Worm (Caenorhabditis elegans) whole organism, young adult: ENCODE data around the gene F38B7.2.
A peak's percentile ranks its signal among the peaks of the same experiment; 100 is the strongest.

Experiments
- B0019.2 ChIP-seq: fragments of 200-800 bp; sonication (Bioruptor generic); conservative IDR thresholded peaks from 2 replicates; pipeline ENCODE4 v1.3.6; 2022; ENCODE audit warnings: missing genetic modification reagents, missing genetic modification characterization, missing compliant biosample characterization
- B0261.1 ChIP-seq: sonication (generic microtip); optimal IDR thresholded peaks from 2 replicates; lab custom pipeline; 2016; ENCODE audit warnings: mild to moderate bottlenecking, missing genetic modification characterization, moderate library complexity, missing compliant biosample characterization
- C06A6.2 ChIP-seq: fragments of 200-800 bp; sonication (Bioruptor generic); conservative IDR thresholded peaks from 2 replicates; pipeline ENCODE4 v1.3.6; 2022; ENCODE audit warnings: missing genetic modification characterization, missing compliant biosample characterization
- F10E7.11 ChIP-seq: sonication (generic microtip); optimal IDR thresholded peaks from 2 replicates; lab custom pipeline; 2017; ENCODE audit warnings: mild to moderate bottlenecking, missing genetic modification characterization, moderate library complexity, missing compliant biosample characterization
- F23B12.7 ChIP-seq: sonication (generic microtip); optimal IDR thresholded peaks from 2 replicates; lab custom pipeline; 2017; ENCODE audit warnings: missing genetic modification characterization, mild to moderate bottlenecking, missing compliant biosample characterization, antibody characterized with exemption, moderate library complexity; ENCODE audit not compliant: insufficient read depth
- F49E8.2 ChIP-seq: sonication (generic microtip); optimal IDR thresholded peaks from 3 replicates; lab custom pipeline; 2017; ENCODE audit warnings: missing genetic modification characterization, mild to moderate bottlenecking, missing compliant biosample characterization, antibody characterized with exemption, moderate library complexity; ENCODE audit not compliant: insufficient read depth
- F52B5.7 ChIP-seq: sonication (generic microtip); optimal IDR thresholded peaks from 2 replicates; lab custom pipeline; 2016; ENCODE audit warnings: mild to moderate bottlenecking, missing genetic modification characterization, missing compliant biosample characterization
- K12H6.12 ChIP-seq: fragments of 200-800 bp; sonication (Bioruptor generic); optimal IDR thresholded peaks from 2 replicates; lab custom pipeline; 2018; ENCODE audit warnings: mild to moderate bottlenecking, missing genetic modification characterization, missing compliant biosample characterization
- T07F8.4 ChIP-seq: sonication (generic microtip); optimal IDR thresholded peaks from 2 replicates; lab custom pipeline; 2016; ENCODE audit warnings: mild to moderate bottlenecking, missing genetic modification characterization, moderate library complexity, missing compliant biosample characterization
- Y53F4B.3 ChIP-seq: fragments of 200-800 bp; sonication (Bioruptor generic); IDR thresholded peaks from 2 replicates; pipeline ENCODE4 v1.3.6; 2022; ENCODE audit warnings: missing genetic modification reagents, missing genetic modification characterization, missing compliant biosample characterization
- bed-1 ChIP-seq: fragments of 200-800 bp; sonication (Bioruptor generic); IDR thresholded peaks from 2 replicates; pipeline ENCODE4 v1.3.6; 2022; ENCODE audit warnings: missing genetic modification reagents, missing genetic modification characterization, missing compliant biosample characterization
- ccch-3 ChIP-seq: fragments of 200-800 bp; sonication (Bioruptor generic); optimal IDR thresholded peaks from 2 replicates; lab custom pipeline; 2018; ENCODE audit warnings: mild to moderate bottlenecking, missing genetic modification characterization, missing compliant biosample characterization
- ceh-100 ChIP-seq: fragments of 200-800 bp; sonication (Bioruptor generic); IDR thresholded peaks from 2 replicates; pipeline ENCODE4 v1.3.6; 2022; ENCODE audit warnings: missing genetic modification reagents, missing genetic modification characterization, missing compliant biosample characterization
- ceh-58 ChIP-seq: fragments of 200-800 bp; sonication (Bioruptor generic); IDR thresholded peaks from 2 replicates; pipeline ENCODE4 v1.3.6; 2022; ENCODE audit warnings: missing genetic modification characterization, missing compliant biosample characterization
- dox-1 ChIP-seq: fragments of 200-800 bp; sonication (Bioruptor generic); IDR thresholded peaks from 2 replicates; pipeline ENCODE4 v1.3.6; 2022; ENCODE audit warnings: missing genetic modification reagents, missing genetic modification characterization, missing compliant biosample characterization
- egrh-3 ChIP-seq: fragments of 200-800 bp; sonication (Bioruptor generic); IDR thresholded peaks from 2 replicates; pipeline ENCODE4 v1.3.6; 2022; ENCODE audit warnings: missing genetic modification reagents, missing genetic modification characterization, missing compliant biosample characterization
- ets-4 ChIP-seq: fragments of 200-800 bp; sonication (Bioruptor generic); optimal IDR thresholded peaks from 2 replicates; lab custom pipeline; 2018; ENCODE audit warnings: mild to moderate bottlenecking, missing genetic modification characterization, missing compliant biosample characterization
- fkh-3 ChIP-seq: sonication (generic microtip); optimal IDR thresholded peaks from 2 replicates; lab custom pipeline; 2016; ENCODE audit warnings: mild to moderate bottlenecking, missing genetic modification characterization, missing compliant biosample characterization
- him-1 ChIP-seq: sonication (generic microtip); optimal IDR thresholded peaks from 2 replicates; lab custom pipeline; 2016; ENCODE audit warnings: missing genotype, missing genetic modification reagents, missing genetic modification characterization, missing compliant biosample characterization
- hsf-1 ChIP-seq: fragments of 200-800 bp; sonication (Bioruptor generic); IDR thresholded peaks from 2 replicates; pipeline ENCODE4 v1.3.6; 2022; ENCODE audit warnings: missing genetic modification reagents, missing genetic modification characterization, missing compliant biosample characterization
- let-526 ChIP-seq: fragments of 200-800 bp; sonication (Bioruptor generic); IDR thresholded peaks from 2 replicates; pipeline ENCODE4 v1.3.6; 2022; ENCODE audit warnings: missing genetic modification reagents, missing genetic modification characterization, missing compliant biosample characterization
- let-607 ChIP-seq, 2 experiments: fragments of 200-800 bp in 1 of 2; sonication (Bioruptor generic) in 1 of 2; sonication (generic microtip) in 1 of 2; optimal IDR thresholded peaks; 2 replicates each; lab custom pipeline; 2016 to 2018; ENCODE audit warnings: mild to moderate bottlenecking in 2 of 2, missing compliant biosample characterization in 2 of 2, missing genetic modification characterization in 2 of 2, moderate library complexity in 2 of 2, missing genotype in 1 of 2
- lin-40 ChIP-seq: sonication (generic microtip); optimal IDR thresholded peaks from 2 replicates; lab custom pipeline; 2016; ENCODE audit warnings: missing genetic modification characterization, mild to moderate bottlenecking, missing compliant biosample characterization, missing genotype, missing genetic modification reagents
- lin-54 ChIP-seq: fragments of 200-800 bp; sonication (Bioruptor generic); optimal IDR thresholded peaks from 2 replicates; lab custom pipeline; 2018; ENCODE audit warnings: mild to moderate bottlenecking, missing genetic modification characterization, missing compliant biosample characterization
- lsl-1 ChIP-seq: fragments of 200-800 bp; sonication (Bioruptor generic); optimal IDR thresholded peaks from 2 replicates; lab custom pipeline; 2018; ENCODE audit warnings: mild to moderate bottlenecking, missing genetic modification characterization, moderate library complexity, missing compliant biosample characterization
- lsy-27 ChIP-seq: sonication (generic microtip); optimal IDR thresholded peaks from 2 replicates; lab custom pipeline; 2017; ENCODE audit warnings: missing genetic modification characterization, mild to moderate bottlenecking, missing compliant biosample characterization, antibody characterized with exemption, missing genotype, borderline replicate concordance; ENCODE audit not compliant: insufficient read depth
- madf-6 ChIP-seq: fragments of 200-800 bp; sonication (Bioruptor generic); IDR thresholded peaks from 2 replicates; pipeline ENCODE4 v1.3.6; 2022; ENCODE audit warnings: missing genetic modification reagents, missing genetic modification characterization, missing compliant biosample characterization
- mcd-1 ChIP-seq: fragments of 200-800 bp; sonication (Bioruptor generic); IDR thresholded peaks from 2 replicates; pipeline ENCODE4 v1.3.6; 2022; ENCODE audit warnings: missing genetic modification reagents, missing genetic modification characterization, missing compliant biosample characterization
- mel-28 ChIP-seq: sonication (generic microtip); optimal IDR thresholded peaks from 2 replicates; lab custom pipeline; 2016; ENCODE audit warnings: borderline replicate concordance, mild to moderate bottlenecking, missing genetic modification characterization, missing compliant biosample characterization
- nfya-1 ChIP-seq: sonication (generic microtip); optimal IDR thresholded peaks from 2 replicates; lab custom pipeline; 2017; ENCODE audit warnings: antibody characterized with exemption, missing compliant biosample characterization, missing genetic modification characterization, borderline replicate concordance; ENCODE audit not compliant: insufficient read depth
- nhr-120 ChIP-seq: fragments of 200-800 bp; sonication (Bioruptor generic); IDR thresholded peaks from 2 replicates; pipeline ENCODE4 v1.3.6; 2022; ENCODE audit warnings: missing genetic modification characterization, missing compliant biosample characterization
- nhr-179 ChIP-seq: sonication (generic microtip); optimal IDR thresholded peaks from 2 replicates; lab custom pipeline; 2016; ENCODE audit warnings: mild to moderate bottlenecking, missing genetic modification characterization, missing compliant biosample characterization
- nhr-80 ChIP-seq: sonication (generic microtip); optimal IDR thresholded peaks from 2 replicates; lab custom pipeline; 2016; ENCODE audit warnings: missing genetic modification characterization, missing compliant biosample characterization
- rec-8 ChIP-seq, 2 experiments: sonication (generic microtip); optimal IDR thresholded peaks; 2 replicates each; lab custom pipeline; 2016; ENCODE audit warnings: mild to moderate bottlenecking in 2 of 2, missing genetic modification characterization in 2 of 2, missing genetic modification reagents in 2 of 2, missing genotype in 2 of 2, missing biosample characterization in 1 of 2, missing compliant biosample characterization in 1 of 2, moderate library complexity in 1 of 2
- repo-1 ChIP-seq: sonication (generic microtip); optimal IDR thresholded peaks from 2 replicates; lab custom pipeline; 2017; ENCODE audit warnings: mild to moderate bottlenecking, missing genetic modification characterization, missing compliant biosample characterization
- sdz-38 ChIP-seq: sonication (generic microtip); optimal IDR thresholded peaks from 2 replicates; lab custom pipeline; 2016; ENCODE audit warnings: missing genotype, missing genetic modification characterization, missing compliant biosample characterization
- snpc-1.1 ChIP-seq: sonication (generic microtip); optimal IDR thresholded peaks from 2 replicates; lab custom pipeline; 2017; ENCODE audit warnings: missing genetic modification characterization, mild to moderate bottlenecking, missing compliant biosample characterization, antibody characterized with exemption, moderate library complexity, missing genotype, missing genetic modification reagents; ENCODE audit not compliant: insufficient read depth
- snpc-1.3 ChIP-seq: sonication (generic microtip); optimal IDR thresholded peaks from 2 replicates; lab custom pipeline; 2017; ENCODE audit warnings: missing genetic modification characterization, mild to moderate bottlenecking, missing compliant biosample characterization, antibody characterized with exemption, moderate library complexity, missing genotype, missing genetic modification reagents; ENCODE audit not compliant: insufficient read depth
- snpc-4 ChIP-seq, 5 experiments: fragments of 150-350 bp in 1 of 5; sonication (generic microtip) in 4 of 5; optimal IDR thresholded peaks; 2 replicates each; lab custom pipeline; 2014 to 2018; ENCODE audit warnings: missing genetic modification characterization in 5 of 5, missing biosample characterization in 3 of 5, antibody characterized with exemption in 2 of 5, mild to moderate bottlenecking in 2 of 5, missing compliant biosample characterization in 2 of 5, missing genotype in 2 of 5, moderate library complexity in 2 of 5, missing genetic modification reagents in 1 of 5
- sptf-2 ChIP-seq: fragments of 200-800 bp; sonication (Bioruptor generic); optimal IDR thresholded peaks from 2 replicates; lab custom pipeline; 2018; ENCODE audit warnings: mild to moderate bottlenecking, missing genetic modification characterization, missing compliant biosample characterization
- tbp1 ChIP-seq: fragments of 200-800 bp; sonication (Bioruptor generic); optimal IDR thresholded peaks from 2 replicates; lab custom pipeline; 2018; ENCODE audit warnings: mild to moderate bottlenecking, missing genetic modification characterization, missing compliant biosample characterization
- unc-130 ChIP-seq: sonication (generic microtip); optimal IDR thresholded peaks from 2 replicates; lab custom pipeline; 2016; ENCODE audit warnings: missing genetic modification reagents, missing genetic modification characterization, missing compliant biosample characterization
- xnd-1 ChIP-seq: sonication (generic microtip); optimal IDR thresholded peaks from 2 replicates; lab custom pipeline; 2016; ENCODE audit warnings: missing genotype, missing genetic modification reagents, missing genetic modification characterization, missing compliant biosample characterization
- zim-3 ChIP-seq: sonication (generic microtip); optimal IDR thresholded peaks from 2 replicates; lab custom pipeline; 2017; ENCODE audit warnings: mild to moderate bottlenecking, missing genetic modification characterization, moderate library complexity, missing compliant biosample characterization
- ztf-18 ChIP-seq: sonication (generic microtip); optimal IDR thresholded peaks from 2 replicates; lab custom pipeline; 2016; ENCODE audit warnings: missing genotype, mild to moderate bottlenecking, missing genetic modification characterization, missing compliant biosample characterization

F38B7.2 gene

DNA sequence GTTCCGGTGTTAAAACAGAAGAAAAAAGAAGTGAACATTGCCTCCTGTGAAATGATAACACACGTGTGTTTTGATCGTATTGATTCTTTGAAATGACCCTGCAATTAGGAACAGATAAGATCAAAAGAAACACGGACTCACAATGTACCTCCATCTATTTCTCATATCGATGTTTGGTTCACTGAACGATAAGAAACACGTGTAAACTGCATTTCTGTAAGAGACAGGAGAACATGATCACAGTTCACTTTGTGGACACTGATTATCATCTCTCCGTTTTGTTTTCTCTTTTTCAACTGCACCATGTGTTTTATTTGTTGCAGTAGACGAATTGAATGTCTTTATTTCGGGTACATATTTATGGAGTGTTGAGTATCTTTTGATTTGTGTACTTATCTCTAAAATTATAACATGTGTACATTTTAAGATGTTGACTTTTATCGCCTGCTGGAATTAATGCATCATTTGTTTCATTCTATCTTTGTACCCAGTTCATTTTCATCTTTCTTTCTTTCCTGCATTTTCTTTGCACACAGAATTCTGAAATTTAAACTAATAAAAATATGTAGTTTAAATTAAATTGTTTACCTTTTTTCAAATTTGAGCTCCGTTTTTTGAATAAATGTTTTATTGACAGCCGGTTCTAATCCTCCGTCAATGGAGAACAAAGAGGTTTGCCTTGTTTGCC is 29.2 kb downstream of the F38B7.2 start, which contains the start of the genes H12C20.7 and nhr-68 (continued):
- TF ChIP-seq ccch-3 (GFP tag; lab: Kevin White, UChicago) (no peak), B0019.2 (GFP tag; lab: Robert Waterston, UW) (no peak), repo-1 (tag; lab: Kevin White, UChicago) (peak; percentile 90), F10E7.11 (no peak), nfya-1 (no peak), bed-1 (GFP tag; lab: Robert Waterston, UW) (no peak), B0261.1 (peak; percentile 5), lsy-27 (tag; lab: Kevin White, UChicago) (no peak), mcd-1 (GFP tag; lab: Robert Waterston, UW) (0 out of 2 replicates have a peak, but pooled peaks have one; percentile 21), madf-6 (GFP tag; lab: Robert Waterston, UW) (no peak), zim-3 (peak; percentile 59), C06A6.2 (GFP tag; lab: Robert Waterston, UW) (peak; percentile 90), rec-8 (tag; optimal IDR thresholded peaks at IDR 0.05; lab: Kevin White, UChicago) (no peak), him-1 (tag; lab: Kevin White, UChicago) (no peak), Y53F4B.3 (GFP tag; lab: Robert Waterston, UW) (no peak), hsf-1 (no peak), mel-28 (tag; lab: Kevin White, UChicago) (no peak), ztf-18 (tag; lab: Kevin White, UChicago) (peak; percentile 37), lsl-1 (GFP tag; lab: Kevin White, UChicago) (no peak), fkh-3 (tag; lab: Kevin White, UChicago) (no peak), K12H6.12 (tag; lab: Kevin White, UChicago) (peak; percentile 27), tbp1 (GFP tag; lab: Kevin White, UChicago) (peak; percentile 70), nhr-179 (tag; lab: Kevin White, UChicago) (no peak), lin-40 (tag; lab: Kevin White, UChicago) (peak; percentile 95), egrh-3 (GFP tag; lab: Robert Waterston, UW) (no peak), F23B12.7 (tag; lab: Kevin White, UChicago) (no peak), T07F8.4 (tag; lab: Kevin White, UChicago) (no peak), ceh-58 (GFP tag; lab: Robert Waterston, UW) (no peak), nhr-80 (tag; lab: Kevin White, UChicago) (peak; percentile 98), snpc-4 (GFP tag; optimal IDR thresholded peaks at IDR 0.05; lab: Kevin White, UChicago) (no peak), snpc-4 (tag; optimal IDR thresholded peaks at IDR 0.05; lab: Kevin White, UChicago) (peak in 2 of 4 experiments; percentile 63 to 69), dox-1 (GFP tag; lab: Robert Waterston, UW) (no peak), sptf-2 (GFP tag; lab: Kevin White, UChicago) (no peak), ceh-100 (no peak), nhr-120 (GFP tag; lab: Robert Waterston, UW) (no peak), F52B5.7 (tag; lab: Kevin White, UChicago) (peak; percentile 63), let-526 (GFP tag; lab: Robert Waterston, UW) (no peak), unc-130 (no peak), let-607 (tag; optimal IDR thresholded peaks at IDR 0.05; lab: Kevin White, UChicago) (peak; percentile 28 to 76), ets-4 (GFP tag; lab: Kevin White, UChicago) (peak; percentile 2), xnd-1 (tag; lab: Kevin White, UChicago) (no peak), snpc-1.1 (no peak), snpc-1.3 (tag; lab: Kevin White, UChicago) (no peak), F49E8.2 (no peak), lin-54 (GFP tag; lab: Kevin White, UChicago) (peak; percentile 60), sdz-38 (tag; lab: Kevin White, UChicago) (no peak)
